Fruit fly (Drosophila melanogaster): ENCODE measurements around the gene CG8031.

dm6 chr3R:13038075-13038474, 27.0 kb upstream of the CG8031 start, which contains the start of gene CG11668:
- TF ChIP-seq CTCF (optimal IDR thresholded peaks at IDR 0.05) = no peak
- TF ChIP-seq CG8478 (optimal IDR thresholded peaks at IDR 0.05) = no peak

All from S2 (cell line).